Comparison of ENCODE assay signal across 1 worm cellular context in genomic region chrIV:4445711-4446290, ce11.
TF ChIP-seq lines count a peak whose summit lies in the region.

Gene wapl-1, minus strand, starts transcription at chrIV:4445740.
Gene htz-1, plus strand, starts transcription at chrIV:4446216.

TF ChIP-seq in whole organism, L4 larva, 104 proteins besides CTCF, POLR2A, EP300 and RAD21 (continued from another document):
- peak; percentile 93 for TF ChIP-seq R02D3.7 (tag; optimal IDR thresholded peaks at IDR 0.05; lab: Kevin White, UChicago)
- peak; percentile 89 for TF ChIP-seq nhr-42 (GFP tag; IDR thresholded peaks at IDR 0.05; lab: Robert Waterston, UW)
- TF ChIP-seq vab-7 (GFP tag; IDR thresholded peaks at IDR 0.05; lab: Robert Waterston, UW), result peak; percentile 52; the same call in 1 of the 2 replicates
- no peak for TF ChIP-seq zag-1 (tag; optimal IDR thresholded peaks at IDR 0.05; lab: Kevin White, UChicago)
- TF ChIP-seq hlh-30 (tag; optimal IDR thresholded peaks at IDR 0.05; lab: Kevin White, UChicago; ENCODE audit: insufficient read depth), result peak; percentile 93
- peak; percentile 88 for TF ChIP-seq nhr-25 (tag; optimal IDR thresholded peaks at IDR 0.05; lab: Kevin White, UChicago; ENCODE audit: borderline replicate concordance, insufficient read depth)
- peak; percentile 93 for TF ChIP-seq ceh-20 (GFP tag; IDR thresholded peaks at IDR 0.05; lab: Robert Waterston, UW)
- peak; percentile 84 for TF ChIP-seq mdt-29 (GFP tag; IDR thresholded peaks at IDR 0.05; lab: Robert Waterston, UW)
- no peak for TF ChIP-seq cey-2 (tag; optimal IDR thresholded peaks at IDR 0.05; lab: Kevin White, UChicago; ENCODE audit: borderline replicate concordance, insufficient read depth)
- TF ChIP-seq F37D6.2 (tag; optimal IDR thresholded peaks at IDR 0.05; lab: Kevin White, UChicago), result peak; percentile 85
- TF ChIP-seq aly-2 (tag; optimal IDR thresholded peaks at IDR 0.05; lab: Kevin White, UChicago), result no peak
- TF ChIP-seq lin-13 (GFP tag; optimal IDR thresholded peaks at IDR 0.05; lab: Kevin White, UChicago), result peak; percentile 95
- peak; percentile 80 for TF ChIP-seq zfp-3 (GFP tag; conservative IDR thresholded peaks at IDR 0.05; lab: Robert Waterston, UW)
- peak; percentile 91 for TF ChIP-seq nhr-77 (tag; optimal IDR thresholded peaks at IDR 0.05; lab: Kevin White, UChicago)
